Fruit fly (Drosophila melanogaster) whole organism, embryonic: ENCODE data around the gene Set2.

ENCODE experiments used
- Abd-B ChIP-seq: fragments of 200-800 bp; sonication (Bioruptor generic); optimal IDR thresholded peaks from 2 replicates; lab custom pipeline; 2018; ENCODE audit warnings: missing biosample characterization, mild to moderate bottlenecking, missing genetic modification characterization, moderate library complexity
- B-H2 ChIP-seq: fragments of 200-800 bp; sonication (Bioruptor generic); optimal IDR thresholded peaks from 2 replicates; lab custom pipeline; 2018; ENCODE audit warnings: missing biosample characterization, mild to moderate bottlenecking, missing genetic modification characterization
- Bdp1 ChIP-seq: fragments of 200-800 bp; sonication (Bioruptor generic); optimal IDR thresholded peaks from 3 replicates; lab custom pipeline; 2016; ENCODE audit warnings: missing biosample characterization, missing genetic modification characterization
- CG10366 ChIP-seq: fragments of 200-800 bp; sonication (Bioruptor generic); IDR thresholded peaks from 2 replicates; pipeline ENCODE4 v1.3.6; 2022; ENCODE audit warnings: missing biosample characterization, missing genetic modification characterization
- CG11504 ChIP-seq: fragments of 200-800 bp; sonication (Bioruptor generic); optimal IDR thresholded peaks from 3 replicates; lab custom pipeline; 2019; ENCODE audit warnings: missing biosample characterization, mild to moderate bottlenecking, missing genetic modification characterization, moderate library complexity
- CG12769 ChIP-seq: fragments of 200-800 bp; sonication (Bioruptor generic); optimal IDR thresholded peaks from 2 replicates; lab custom pipeline; 2019; ENCODE audit warnings: missing biosample characterization, mild to moderate bottlenecking, missing genetic modification characterization, moderate library complexity
- CG14667 ChIP-seq: fragments of 200-800 bp; sonication (Bioruptor generic); IDR thresholded peaks from 2 replicates; pipeline ENCODE4 v1.3.6; 2022; ENCODE audit warnings: missing biosample characterization, missing genetic modification characterization
- CG14860 ChIP-seq: fragments of 200-800 bp; sonication (Bioruptor generic); IDR thresholded peaks from 3 replicates; pipeline ENCODE4 v1.3.6; 2022; ENCODE audit warnings: missing biosample characterization, missing genetic modification characterization; ENCODE audit not compliant: partially characterized antibody
- CG14965 ChIP-seq: fragments of 200-800 bp; sonication (Bioruptor generic); optimal IDR thresholded peaks from 2 replicates; lab custom pipeline; 2016; ENCODE audit warnings: missing biosample characterization, missing genetic modification characterization, borderline replicate concordance
- CG1603 ChIP-seq: fragments of 200-800 bp; sonication (Bioruptor generic); optimal IDR thresholded peaks from 2 replicates; lab custom pipeline; 2019; ENCODE audit warnings: missing biosample characterization, mild to moderate bottlenecking, missing genetic modification characterization, moderate library complexity
- CG16779 ChIP-seq: fragments of 200-800 bp; sonication (Bioruptor generic); IDR thresholded peaks from 2 replicates; pipeline ENCODE4 v1.3.6; 2022; ENCODE audit warnings: missing biosample characterization, missing genetic modification characterization
- CG1792 ChIP-seq: fragments of 200-800 bp; sonication (Bioruptor generic); optimal IDR thresholded peaks from 2 replicates; lab custom pipeline; 2016; ENCODE audit warnings: missing biosample characterization, missing genetic modification characterization
- CG18011 ChIP-seq: fragments of 200-800 bp; sonication (Bioruptor generic); optimal IDR thresholded peaks from 2 replicates; lab custom pipeline; 2017; ENCODE audit warnings: missing biosample characterization, missing genetic modification characterization, mild to moderate bottlenecking, moderate library complexity, missing genotype
- CG18476 ChIP-seq: fragments of 200-800 bp; sonication (Bioruptor generic); optimal IDR thresholded peaks from 2 replicates; lab custom pipeline; 2016; ENCODE audit warnings: missing biosample characterization, mild to moderate bottlenecking, missing genetic modification characterization
- CG2199 ChIP-seq: fragments of 200-800 bp; sonication (Bioruptor generic); IDR thresholded peaks from 3 replicates; pipeline ENCODE4 v1.3.6; 2022; ENCODE audit warnings: missing biosample characterization, missing genetic modification characterization
- CG3838 ChIP-seq: fragments of 200-800 bp; sonication (Bioruptor generic); optimal IDR thresholded peaks from 3 replicates; lab custom pipeline; 2016; ENCODE audit warnings: missing biosample characterization, missing genetic modification characterization
- CG4282 ChIP-seq: fragments of 200-800 bp; sonication (Bioruptor generic); optimal IDR thresholded peaks from 2 replicates; lab custom pipeline; 2016; ENCODE audit warnings: missing biosample characterization, missing genetic modification characterization
- CG4360 ChIP-seq: fragments of 200-800 bp; sonication (Bioruptor generic); IDR thresholded peaks from 2 replicates; pipeline ENCODE4 v1.3.6; 2022; ENCODE audit warnings: missing biosample characterization, missing genetic modification characterization
- CG5245 ChIP-seq: fragments of 200-800 bp; sonication (Bioruptor generic); optimal IDR thresholded peaks from 3 replicates; lab custom pipeline; 2016; ENCODE audit warnings: missing biosample characterization, missing genetic modification characterization
- D ChIP-seq, 2 experiments: fragments of 200-800 bp in 1 of 2; fragments of >200 bp in 1 of 2; sonication (Bioruptor generic) in 1 of 2; optimal IDR thresholded peaks; 2 replicates in 1 of 2; 3 replicates in 1 of 2; lab custom pipeline; 2017; ENCODE audit warnings: mild to moderate bottlenecking in 1 of 2, missing biosample characterization in 1 of 2, missing genetic modification characterization in 1 of 2, missing genetic modification reagents in 1 of 2
- Dfd ChIP-seq, 2 experiments: fragments of >200 bp; optimal IDR thresholded peaks; 2 replicates each; lab custom pipeline; 2017; ENCODE audit warnings: missing biosample characterization in 2 of 2, missing genetic modification characterization in 2 of 2
- ERR ChIP-seq: fragments of 200-800 bp; sonication (Bioruptor generic); optimal IDR thresholded peaks from 2 replicates; lab custom pipeline; 2016; ENCODE audit warnings: missing biosample characterization, missing genetic modification characterization
- Gsc ChIP-seq: fragments of 200-800 bp; sonication (Bioruptor generic); IDR thresholded peaks from 2 replicates; pipeline ENCODE4 v1.3.6; 2022; ENCODE audit warnings: missing biosample characterization, missing genetic modification characterization
- Hr3 ChIP-seq: fragments of 200-800 bp; sonication (Bioruptor generic); optimal IDR thresholded peaks from 3 replicates; lab custom pipeline; 2016; ENCODE audit warnings: missing biosample characterization, missing genetic modification characterization
- Med ChIP-seq: fragments of 200-800 bp; sonication (Bioruptor generic); peaks from one replicate; lab custom pipeline; 2016; ENCODE audit warnings: missing biosample characterization, missing genetic modification characterization, mild to moderate bottlenecking, inconsistent platforms, moderate library complexity
- Mes4 ChIP-seq: fragments of 200-800 bp; sonication (Bioruptor generic); optimal IDR thresholded peaks from 2 replicates; lab custom pipeline; 2016; ENCODE audit warnings: missing biosample characterization, missing genetic modification characterization
- NFAT ChIP-seq: fragments of 200-800 bp; sonication (Bioruptor generic); IDR thresholded peaks from 2 replicates; pipeline ENCODE4 v1.3.6; 2022; ENCODE audit warnings: missing biosample characterization, missing genetic modification characterization
- NfI ChIP-seq: fragments of 200-800 bp; sonication (Bioruptor generic); optimal IDR thresholded peaks from 3 replicates; lab custom pipeline; 2018; ENCODE audit warnings: missing biosample characterization, mild to moderate bottlenecking, missing genetic modification characterization, moderate library complexity
- Rx ChIP-seq: fragments of 200-800 bp; sonication (Bioruptor generic); IDR thresholded peaks from 2 replicates; pipeline ENCODE4 v1.3.6; 2022; ENCODE audit warnings: missing biosample characterization, missing genetic modification characterization
- Side ChIP-seq: fragments of 200-800 bp; sonication (Bioruptor generic); optimal IDR thresholded peaks from 2 replicates; lab custom pipeline; 2016; ENCODE audit warnings: missing biosample characterization, missing genetic modification characterization
- Vsx1 ChIP-seq: fragments of 200-800 bp; sonication (Bioruptor generic); optimal IDR thresholded peaks from 2 replicates; lab custom pipeline; 2017; ENCODE audit warnings: missing biosample characterization, mild to moderate bottlenecking, missing genetic modification characterization, missing genetic modification reagents
- al ChIP-seq: fragments of 200-800 bp; sonication (Bioruptor generic); IDR thresholded peaks from 2 replicates; pipeline ENCODE4 v1.3.6; 2022; ENCODE audit warnings: missing biosample characterization, missing genetic modification characterization
- ci ChIP-seq: fragments of 200-800 bp; sonication (Bioruptor generic); IDR thresholded peaks from 3 replicates; pipeline ENCODE4 v1.3.6; 2022; ENCODE audit warnings: missing biosample characterization, missing genetic modification characterization
- croc ChIP-seq: fragments of 200-800 bp; sonication (Bioruptor generic); conservative IDR thresholded peaks from 3 replicates; pipeline ENCODE4 v1.3.6; 2022; ENCODE audit warnings: missing biosample characterization, missing genetic modification characterization
- danr ChIP-seq: fragments of 200-800 bp; sonication (Bioruptor generic); IDR thresholded peaks from 2 replicates; pipeline ENCODE4 v1.3.6; 2022; ENCODE audit warnings: missing biosample characterization, missing genetic modification characterization
- dimm ChIP-seq: fragments of 200-800 bp; sonication (Bioruptor generic); IDR thresholded peaks from 2 replicates; pipeline ENCODE4 v1.3.6; 2022; ENCODE audit warnings: missing biosample characterization, missing genetic modification characterization
- fd64A ChIP-seq: fragments of 200-800 bp; sonication (Bioruptor generic); optimal IDR thresholded peaks from 3 replicates; lab custom pipeline; 2018; ENCODE audit warnings: missing biosample characterization, mild to moderate bottlenecking, missing genetic modification characterization
- lola ChIP-seq, 3 experiments: fragments of >200 bp in 2 of 3; fragments of 200-800 bp in 1 of 3; sonication (Bioruptor generic) in 1 of 3; optimal IDR thresholded peaks; 2 replicates each; lab custom pipeline; 2017 to 2019; ENCODE audit warnings: missing biosample characterization in 3 of 3, missing genetic modification characterization in 3 of 3, mild to moderate bottlenecking in 1 of 3, moderate library complexity in 1 of 3
- maf-S ChIP-seq: fragments of 200-800 bp; sonication (Bioruptor generic); optimal IDR thresholded peaks from 2 replicates; lab custom pipeline; 2016; ENCODE audit warnings: missing biosample characterization, missing genetic modification characterization
- pfk ChIP-seq: fragments of 200-800 bp; sonication (Bioruptor generic); optimal IDR thresholded peaks from 2 replicates; lab custom pipeline; 2018; ENCODE audit warnings: missing biosample characterization, mild to moderate bottlenecking, missing genetic modification characterization, moderate library complexity
- prd ChIP-seq, 3 experiments: fragments of >200 bp in 2 of 3; fragments of 200-800 bp in 1 of 3; sonication (Bioruptor generic) in 1 of 3; optimal IDR thresholded peaks in 2 of 3; IDR thresholded peaks in 1 of 3; 2 replicates in 2 of 3; 3 replicates in 1 of 3; pipeline versions ENCODE4 v1.3.6 to Lab custom; 2017 to 2022; ENCODE audit warnings: missing biosample characterization in 1 of 3, missing genetic modification characterization in 1 of 3
- ro ChIP-seq: fragments of 200-800 bp; sonication (Bioruptor generic); IDR thresholded peaks from 2 replicates; pipeline ENCODE4 v1.3.6; 2022; ENCODE audit warnings: missing biosample characterization, missing genetic modification characterization
- sd ChIP-seq: fragments of 200-800 bp; sonication (Bioruptor generic); optimal IDR thresholded peaks from 3 replicates; lab custom pipeline; 2018; ENCODE audit warnings: missing biosample characterization, mild to moderate bottlenecking, missing genetic modification characterization, moderate library complexity
- sob ChIP-seq: fragments of 200-800 bp; sonication (Bioruptor generic); IDR thresholded peaks from 2 replicates; pipeline ENCODE4 v1.3.6; 2022; ENCODE audit warnings: missing biosample characterization, missing genetic modification characterization
- sr ChIP-seq: fragments of 200-800 bp; sonication (Bioruptor generic); IDR thresholded peaks from 3 replicates; pipeline ENCODE4 v1.3.6; 2022; ENCODE audit warnings: missing biosample characterization, missing genetic modification characterization
- sug ChIP-seq: fragments of 200-800 bp; optimal IDR thresholded peaks from 2 replicates; lab custom pipeline; 2019; ENCODE audit warnings: missing biosample characterization, mild to moderate bottlenecking, missing genetic modification characterization, moderate library complexity
- wdn ChIP-seq: fragments of 200-800 bp; sonication (Bioruptor generic); IDR thresholded peaks from 2 replicates; pipeline ENCODE4 v1.3.6; 2022; ENCODE audit warnings: missing biosample characterization, missing genetic modification characterization

The Set2 gene

DNA sequence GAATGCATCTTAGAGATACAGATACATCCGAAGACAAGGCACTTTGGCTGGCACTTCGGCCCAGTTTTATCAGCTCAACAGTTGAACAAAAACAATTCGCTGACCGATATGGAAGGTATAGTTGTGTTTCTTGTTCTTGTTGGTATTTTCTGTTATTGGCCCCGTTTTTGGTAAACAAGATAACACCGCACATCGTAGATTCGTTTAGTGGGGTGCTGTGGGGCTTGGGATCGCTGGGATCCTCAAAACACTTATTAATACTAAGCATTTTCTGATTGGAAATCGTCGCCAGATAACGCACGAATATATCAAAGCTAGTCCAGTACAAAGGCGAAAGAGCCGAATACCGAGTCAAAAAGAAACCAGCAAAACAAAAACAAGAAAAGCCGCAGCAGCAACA lies 9.5 kb upstream of the Set2 start (continued):
- TF ChIP-seq sr (GFP tag; lab: Robert Waterston, UW) (no peak), sug (tag; lab: Kevin White, UChicago) (peak; percentile 81), Vsx1 (no peak), maf-S (GFP tag; lab: Kevin White, UChicago) (no peak), CG3838 (GFP tag; lab: Kevin White, UChicago) (no peak), CG14860 (no peak), CG18011 (no peak), ci (0 out of 3 replicates have a peak, but pooled peaks have one; percentile 7), CG2199 (0 out of 3 replicates have a peak, but pooled peaks have one; percentile 24), ro (no peak), B-H2 (GFP tag; lab: Kevin White, UChicago) (peak; percentile 32), Dfd (GFP tag; optimal IDR thresholded peaks at IDR 0.05; lab: Kevin White, UChicago) (no peak), ERR (no peak), Hr3 (GFP tag; lab: Kevin White, UChicago) (no peak), fd64A (GFP tag; lab: Kevin White, UChicago) (peak; percentile 26), Mes4 (GFP tag; lab: Kevin White, UChicago) (no peak), CG4360 (GFP tag; lab: Robert Waterston, UW) (peak; percentile 26; the same call in 1 of the 2 replicates), dimm (GFP tag; lab: Robert Waterston, UW) (no peak)

DNA sequence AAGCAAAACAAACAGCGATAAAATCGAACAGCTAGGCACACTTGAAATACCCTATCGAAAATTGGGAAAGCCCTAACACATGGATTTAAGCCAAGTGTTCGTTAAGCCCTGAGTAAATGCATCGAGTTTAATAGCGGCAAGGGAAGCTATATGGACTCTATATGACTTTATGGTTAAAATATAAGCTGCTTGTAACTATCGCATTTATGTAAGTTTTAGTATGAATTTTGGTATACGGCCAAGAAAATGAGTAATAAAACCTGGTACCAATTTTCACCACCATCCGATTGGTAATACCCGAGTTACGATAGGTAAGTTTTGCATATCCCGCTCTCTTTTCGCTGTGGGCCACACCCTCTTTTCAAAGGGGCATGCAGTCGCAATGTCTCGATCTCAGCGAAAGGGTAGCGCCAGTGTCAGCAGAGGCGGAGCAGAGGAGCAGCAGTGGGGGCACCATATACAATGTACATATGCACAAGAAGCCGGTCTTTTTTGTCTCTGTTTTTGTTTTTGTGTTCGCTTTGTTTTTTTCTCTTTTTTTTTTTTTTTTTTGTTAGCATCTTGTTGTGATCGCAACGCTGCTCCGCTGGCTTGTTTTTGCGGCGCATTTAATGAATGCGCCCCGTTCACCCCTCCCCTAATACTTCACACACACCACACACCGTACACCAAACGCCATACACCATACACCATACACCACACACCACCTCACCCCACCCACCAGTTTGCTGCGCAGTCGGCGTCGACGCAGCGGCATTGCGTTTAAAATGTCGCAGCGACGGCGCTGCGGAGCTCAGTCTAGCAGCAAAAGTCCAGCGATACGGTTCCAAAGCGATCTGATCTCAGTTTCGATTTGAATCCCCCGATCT lies 8.8 kb upstream of the Set2 start, which contains the start of gene GstT4:
Gene GstT4, plus strand, starts transcription at position 788 of the 869 bp plus-strand sequence.
- TF ChIP-seq croc: 0 out of 3 replicates have a peak, but pooled peaks have one; percentile 12
- TF ChIP-seq Gsc (GFP tag; lab: Robert Waterston, UW): no peak
- peak; percentile 4 for TF ChIP-seq sd
- peak; percentile 43 for TF ChIP-seq Abd-B (GFP tag; lab: Kevin White, UChicago)
- no peak for TF ChIP-seq D (optimal IDR thresholded peaks at IDR 0.05; lab: Kevin White, UChicago)
- TF ChIP-seq D (GFP tag; optimal IDR thresholded peaks at IDR 0.05; lab: Kevin White, UChicago): peak; percentile 6
- no peak for TF ChIP-seq CG5245 (GFP tag; lab: Kevin White, UChicago)
- no peak for TF ChIP-seq CG14667
- no peak for TF ChIP-seq Bdp1 (GFP tag; lab: Kevin White, UChicago)
- peak; percentile 64 for TF ChIP-seq CG11504 (tag; lab: Kevin White, UChicago)
- TF ChIP-seq CG1603 (tag; lab: Kevin White, UChicago): peak; percentile 27
- peak; percentile 36 for TF ChIP-seq Side (GFP tag; lab: Kevin White, UChicago)
- TF ChIP-seq CG16779 (GFP tag; lab: Robert Waterston, UW): peak; percentile 61; the same call in 1 of the 2 replicates
- TF ChIP-seq pfk (GFP tag; lab: Kevin White, UChicago): no peak
- peak; percentile 42 for TF ChIP-seq Hr3 (GFP tag; lab: Kevin White, UChicago)
- TF ChIP-seq CG18476 (GFP tag; lab: Kevin White, UChicago): peak; percentile 34
- no peak for TF ChIP-seq NfI
- TF ChIP-seq prd (optimal IDR thresholded peaks at IDR 0.05; lab: Kevin White, UChicago): no peak
- peak; percentile 43; the same call in 1 of the 3 replicates for TF ChIP-seq prd (GFP tag; IDR thresholded peaks at IDR 0.05; lab: Robert Waterston, UW)
- peak; percentile 63 for TF ChIP-seq CG10366 (GFP tag; lab: Robert Waterston, UW)
- TF ChIP-seq CG1792 (GFP tag; lab: Kevin White, UChicago): peak; percentile 18
- peak; percentile 19; the same call in 1 of the 2 replicates for TF ChIP-seq al (GFP tag; lab: Robert Waterston, UW)
- TF ChIP-seq CG4282 (GFP tag; lab: Kevin White, UChicago): no peak
- no peak for TF ChIP-seq NFAT
- 0 out of 2 replicates have a peak, but pooled peaks have one; percentile 2 for TF ChIP-seq Rx (GFP tag; lab: Robert Waterston, UW)
- no peak for TF ChIP-seq CG14965 (GFP tag; lab: Kevin White, UChicago)
- TF ChIP-seq Med (GFP tag; lab: Kevin White, UChicago): peak; percentile 71
- peak; percentile 44; the same call in 1 of the 2 replicates for TF ChIP-seq sob (GFP tag; lab: Robert Waterston, UW)
- peak in 1 of 3 experiments; percentile 64 for TF ChIP-seq lola (GFP tag; optimal IDR thresholded peaks at IDR 0.05; lab: Kevin White, UChicago)
- TF ChIP-seq CG12769 (tag; lab: Kevin White, UChicago): no peak
- 0 out of 2 replicates have a peak, but pooled peaks have one; percentile 8 for TF ChIP-seq wdn
- no peak; the same call in 1 of the 2 replicates for TF ChIP-seq danr (GFP tag; lab: Robert Waterston, UW)
